Worm (Caenorhabditis elegans): ENCODE results near the gene emb-5.
A peak's percentile ranks its signal among the peaks of the same experiment; 100 is the strongest.

emb-5 gene

ce11 chrIII:4693281-4693680, 27.2 kb downstream of the emb-5 start, which contains the start of gene nifk-1 (continued):
- TF ChIP-seq lsy-2 (tag; optimal IDR thresholded peaks at IDR 0.05), result peak in 1 of 2 experiments; percentile 87
- no peak for TF ChIP-seq spr-3 (GFP tag; optimal IDR thresholded peaks at IDR 0.05)
- peak; percentile 63 for TF ChIP-seq hlh-30 (tag; optimal IDR thresholded peaks at IDR 0.05; ENCODE audit: insufficient read depth)
- peak; percentile 21 for TF ChIP-seq nhr-102 (tag; optimal IDR thresholded peaks at IDR 0.05)
- TF ChIP-seq D1046.2 (GFP tag; IDR thresholded peaks at IDR 0.05), result no peak
- TF ChIP-seq nhr-42 (GFP tag; IDR thresholded peaks at IDR 0.05), result no peak
- TF ChIP-seq nhr-11 (tag; optimal IDR thresholded peaks at IDR 0.05), result peak; percentile 22
- peak; percentile 67 for TF ChIP-seq rbr-2 (tag; optimal IDR thresholded peaks at IDR 0.05)
- peak; percentile 83 for TF ChIP-seq mep-1 (tag; optimal IDR thresholded peaks at IDR 0.05)
- TF ChIP-seq unc-39 (tag; optimal IDR thresholded peaks at IDR 0.05), result no peak
- no peak for TF ChIP-seq nhr-10 (tag; optimal IDR thresholded peaks at IDR 0.05)
- peak; percentile 80 for TF ChIP-seq dpl-1 (GFP tag; optimal IDR thresholded peaks at IDR 0.05)
- no peak for TF ChIP-seq ces-1 (GFP tag; optimal IDR thresholded peaks at IDR 0.05)
- peak; percentile 68 for TF ChIP-seq nhr-77 (tag; optimal IDR thresholded peaks at IDR 0.05)

- TF ChIP-seq ama-1 (optimal IDR thresholded peaks at IDR 0.05) (no peak), daf-8 (GFP tag; IDR thresholded peaks at IDR 0.05) (0 out of 2 replicates have a peak, but pooled peaks have one; percentile 59), Y48G9A.11 (GFP tag; IDR thresholded peaks at IDR 0.05) (peak; percentile 81), lin-1 (GFP tag; IDR thresholded peaks at IDR 0.05) (peak; percentile 86), nhr-237 (tag; optimal IDR thresholded peaks at IDR 0.05) (no peak), arid-1 (GFP tag; conservative IDR thresholded peaks at IDR 0.05) (peak; percentile 89), set-16 (GFP tag; IDR thresholded peaks at IDR 0.05) (no peak), ceh-28 (tag; optimal IDR thresholded peaks at IDR 0.05) (no peak), rbr-2 (tag; optimal IDR thresholded peaks at IDR 0.05) (peak; percentile 66), nhr-41 (GFP tag; IDR thresholded peaks at IDR 0.05) (peak; percentile 91), zfp-2 (tag; optimal IDR thresholded peaks at IDR 0.05) (peak; percentile 56), mxl-3 (GFP tag; optimal IDR thresholded peaks at IDR 0.05) (peak; percentile 96), ceh-32 (tag; optimal IDR thresholded peaks at IDR 0.05; ENCODE audit: poor library complexity) (no peak), hif-1 (tag; optimal IDR thresholded peaks at IDR 0.05) (peak in 1 of 2 experiments; percentile 74), spr-1 (tag; optimal IDR thresholded peaks at IDR 0.05) (peak; percentile 81), duxl-1 (tag; optimal IDR thresholded peaks at IDR 0.05; ENCODE audit: poor library complexity) (peak; percentile 85), daf-16 (GFP tag; optimal IDR thresholded peaks at IDR 0.05) (peak; percentile 70 to 80), daf-16 (tag; optimal IDR thresholded peaks at IDR 0.05) (peak; percentile 68), ceh-82 (tag; optimal IDR thresholded peaks at IDR 0.05) (no peak), daf-19 (GFP tag; conservative IDR thresholded peaks at IDR 0.05) (peak; percentile 89), T26A8.4 (GFP tag; IDR thresholded peaks at IDR 0.05) (peak; percentile 78), php-3 (GFP tag; IDR thresholded peaks at IDR 0.05) (peak; percentile 55), zip-11 (GFP tag; IDR thresholded peaks at IDR 0.05) (peak; percentile 71; the same call in 1 of the 2 replicates), hmg-1.1 (GFP tag; IDR thresholded peaks at IDR 0.05) (peak; percentile 80), lin-39 (tag; optimal IDR thresholded peaks at IDR 0.05) (no peak), ztf-7 (tag; optimal IDR thresholded peaks at IDR 0.05) (peak; percentile 75), egl-43 (GFP tag; IDR thresholded peaks at IDR 0.05) (peak; percentile 94), ceh-20 (GFP tag; IDR thresholded peaks at IDR 0.05) (peak; percentile 75; the same call in 1 of the 2 replicates), jun-1 (tag; optimal IDR thresholded peaks at IDR 0.05) (peak; percentile 28), cey-2 (tag; optimal IDR thresholded peaks at IDR 0.05; ENCODE audit: borderline replicate concordance, insufficient read depth) (no peak), lin-13 (GFP tag; optimal IDR thresholded peaks at IDR 0.05) (peak; percentile 62), Y5F2A.4 (GFP tag; optimal IDR thresholded peaks at IDR 0.05) (peak; percentile 75), lim-7 (GFP tag; IDR thresholded peaks at IDR 0.05) (peak; percentile 96), nhr-76 (tag; optimal IDR thresholded peaks at IDR 0.05) (no peak), unc-39 (tag; optimal IDR thresholded peaks at IDR 0.05) (no peak), F49E8.2 (tag; optimal IDR thresholded peaks at IDR 0.05; ENCODE audit: borderline replicate concordance) (peak; percentile 75), nhr-25 (tag; optimal IDR thresholded peaks at IDR 0.05; ENCODE audit: borderline replicate concordance, insufficient read depth) (no peak), fkh-10 (GFP tag; optimal IDR thresholded peaks at IDR 0.05) (no peak)
Observed at ce11 chrIII:4689595-4689994, 30.9 kb downstream of the emb-5 start.

Measured in whole organism, L4 larva.